Fruit fly (Drosophila melanogaster): ENCODE data around the gene CG12702.

CG12702 gene

DNA sequence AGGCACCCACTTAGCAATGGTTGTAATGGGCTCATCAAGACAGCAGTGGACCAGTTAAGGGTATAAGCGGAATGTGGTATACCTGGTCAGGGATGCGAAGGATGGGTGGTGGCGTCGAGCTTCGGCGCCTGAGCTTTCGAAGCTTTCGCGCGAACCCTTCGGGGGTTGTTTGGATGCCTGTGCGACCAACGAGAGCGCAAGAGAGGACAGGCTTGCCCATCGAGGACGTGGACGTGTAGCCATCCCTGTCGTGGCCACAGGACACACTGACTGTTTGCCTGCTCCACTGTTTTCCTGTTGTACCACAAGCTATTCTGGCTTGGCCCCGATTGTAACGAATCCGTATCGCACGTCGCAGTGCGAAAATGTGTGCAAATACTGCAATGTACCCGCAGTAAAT lies 29.4 kb downstream of the CG12702 start, which contains the start of gene CG14234:
Gene CG14234 (plus strand): TSS at position 301 of the 400 bp plus-strand sequence.
- TF ChIP-seq Eip75B (GFP tag; optimal IDR thresholded peaks at IDR 0.05): no peak
- no peak for TF ChIP-seq CG15336 (GFP tag; IDR thresholded peaks at IDR 0.05)
- no peak for TF ChIP-seq lz (GFP tag; optimal IDR thresholded peaks at IDR 0.05)
- no peak for TF ChIP-seq fd85E (GFP tag; optimal IDR thresholded peaks at IDR 0.05)
- no peak for TF ChIP-seq Gug (GFP tag; IDR thresholded peaks at IDR 0.05)
- TF ChIP-seq CG32006 (GFP tag; optimal IDR thresholded peaks at IDR 0.05): no peak
- TF ChIP-seq CG10631 (GFP tag; optimal IDR thresholded peaks at IDR 0.05): no peak
- TF ChIP-seq vri (GFP tag; optimal IDR thresholded peaks at IDR 0.05): no peak
- TF ChIP-seq fd59A (GFP tag; optimal IDR thresholded peaks at IDR 0.05): no peak
- no peak for TF ChIP-seq cyc (GFP tag; optimal IDR thresholded peaks at IDR 0.05)
- TF ChIP-seq Hr38 (GFP tag; optimal IDR thresholded peaks at IDR 0.05): no peak
- TF ChIP-seq acj6 (GFP tag; optimal IDR thresholded peaks at IDR 0.05): no peak
- TF ChIP-seq OdsH (GFP tag; optimal IDR thresholded peaks at IDR 0.05): no peak
- no peak for TF ChIP-seq Sox15 (GFP tag; optimal IDR thresholded peaks at IDR 0.05)
- TF ChIP-seq CG10669 (GFP tag; optimal IDR thresholded peaks at IDR 0.05): no peak
- TF ChIP-seq CG4318 (GFP tag; optimal IDR thresholded peaks at IDR 0.05): no peak
- TF ChIP-seq Eip78C (GFP tag): no peak
- no peak for TF ChIP-seq CG11294 (GFP tag; IDR thresholded peaks at IDR 0.05)
- no peak for TF ChIP-seq CG34406 (GFP tag; optimal IDR thresholded peaks at IDR 0.05)

DNA sequence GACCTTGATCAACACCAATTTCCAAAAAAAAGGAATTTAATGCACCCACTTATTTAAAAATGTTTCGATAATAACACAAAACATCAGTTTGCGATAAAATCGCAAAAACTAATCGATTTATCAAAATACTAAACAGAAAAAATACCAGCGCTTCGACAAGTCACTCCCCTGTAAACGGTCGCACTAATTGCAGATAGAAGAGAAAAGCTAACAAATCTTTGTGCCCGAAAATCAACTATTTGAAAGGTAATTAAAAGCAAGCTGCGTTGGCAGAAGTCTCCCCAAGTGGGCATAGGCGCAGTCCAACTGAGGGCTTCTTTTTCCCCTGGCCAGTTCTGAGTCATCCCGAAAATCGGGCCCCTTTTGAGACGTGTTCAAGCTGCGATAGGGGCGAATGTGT lies 33.8 kb downstream of the CG12702 start, which contains the start of gene AP-1-2beta:
Gene AP-1-2beta (plus strand): TSS at position 161 of the 400 bp plus-strand sequence.
- TF ChIP-seq CG10669 (GFP tag; optimal IDR thresholded peaks at IDR 0.05) (no peak), CG3919 (GFP tag; optimal IDR thresholded peaks at IDR 0.05) (no peak), Ets96B (tag; optimal IDR thresholded peaks at IDR 0.05) (no peak), esn (GFP tag; optimal IDR thresholded peaks at IDR 0.05) (no peak), dac (GFP tag; optimal IDR thresholded peaks at IDR 0.05) (no peak), CG7368 (GFP tag; optimal IDR thresholded peaks at IDR 0.05) (no peak), CG6792 (GFP tag; optimal IDR thresholded peaks at IDR 0.05) (no peak), Blimp-1 (GFP tag; optimal IDR thresholded peaks at IDR 0.05) (no peak), Met (GFP tag; optimal IDR thresholded peaks at IDR 0.05) (no peak), acj6 (GFP tag; optimal IDR thresholded peaks at IDR 0.05) (no peak), CG3032 (tag; optimal IDR thresholded peaks at IDR 0.05) (no peak), Eip93F (GFP tag; optimal IDR thresholded peaks at IDR 0.05) (no peak), CG9139 (GFP tag; optimal IDR thresholded peaks at IDR 0.05) (no peak), topi (GFP tag; optimal IDR thresholded peaks at IDR 0.05) (no peak), fkh (GFP tag; optimal IDR thresholded peaks at IDR 0.05) (no peak), fd85E (GFP tag; optimal IDR thresholded peaks at IDR 0.05) (no peak), CG11762 (GFP tag; optimal IDR thresholded peaks at IDR 0.05; ENCODE audit: insufficient read depth) (no peak), salr (GFP tag; optimal IDR thresholded peaks at IDR 0.05) (no peak), svp (GFP tag) (no peak)

DNA sequence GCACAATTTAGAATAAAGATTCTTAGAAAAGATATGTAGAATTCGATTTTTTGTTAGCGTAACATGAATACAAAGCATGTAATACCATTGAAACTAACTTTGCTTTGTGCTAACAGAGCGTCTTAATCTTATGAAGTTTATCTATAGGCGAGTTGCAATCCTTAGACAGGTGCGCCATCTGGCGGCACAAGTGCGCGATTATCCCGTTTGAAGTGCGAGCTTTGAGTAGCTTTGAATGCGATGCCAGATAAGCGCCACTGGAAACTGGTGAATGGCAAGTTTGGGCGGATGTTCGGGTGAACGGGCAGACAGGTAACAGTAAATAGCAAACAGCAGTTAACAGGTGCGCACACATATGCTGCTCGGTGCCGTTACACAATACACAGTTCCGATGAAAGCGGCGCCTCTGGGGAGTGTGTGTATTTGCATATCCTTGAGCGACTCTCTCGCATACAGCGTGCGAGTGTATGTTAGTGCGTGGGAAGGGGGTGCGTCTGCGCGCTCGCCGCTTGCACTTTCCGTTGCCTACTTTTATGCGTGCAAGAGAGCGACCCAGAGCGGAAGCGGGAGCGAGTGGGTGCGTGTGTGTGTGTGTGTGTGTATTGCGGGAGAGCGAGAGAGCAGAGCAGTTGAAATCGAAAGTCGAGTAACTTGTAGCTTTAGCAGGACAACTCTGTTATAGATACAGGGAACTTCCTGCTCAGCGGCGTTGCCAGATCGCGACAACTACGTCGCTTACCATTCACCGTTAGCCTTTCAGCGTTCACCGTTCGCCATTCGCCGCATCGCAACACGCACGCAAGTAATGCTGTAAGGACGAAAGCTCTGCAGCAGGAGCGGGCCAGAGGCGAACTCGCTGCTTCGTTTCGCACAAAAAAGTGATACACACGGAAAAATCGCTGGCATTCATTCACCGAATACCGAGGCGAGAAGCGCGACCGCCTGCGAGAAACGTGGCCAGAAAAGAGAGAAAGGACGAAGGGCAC lies 46.4 kb downstream of the CG12702 start, which contains the start of gene CG12531:
Gene CG12531 (plus strand): TSS at position 936 of the 986 bp plus-strand sequence.
- TF ChIP-seq OdsH (GFP tag; optimal IDR thresholded peaks at IDR 0.05) (no peak), svp (GFP tag) (peak; percentile 10), ss (GFP tag; optimal IDR thresholded peaks at IDR 0.05) (peak in 1 of 2 experiments; percentile 35)
